Fruit fly (Drosophila melanogaster) whole organism, prepupa: ENCODE measurements around the gene kibra.

ENCODE experiments used
- CG10631 ChIP-seq: fragments of 200-800 bp; sonication (Bioruptor generic); optimal IDR thresholded peaks from 2 replicates; lab custom pipeline; 2016; ENCODE audit warnings: missing biosample characterization, missing genetic modification characterization
- CG10669 ChIP-seq: fragments of 200-800 bp; sonication (Bioruptor generic); optimal IDR thresholded peaks from 3 replicates; lab custom pipeline; 2018; ENCODE audit warnings: missing biosample characterization, mild to moderate bottlenecking, missing genetic modification characterization, moderate library complexity
- CG11294 ChIP-seq: fragments of 200-800 bp; sonication (Bioruptor generic); IDR thresholded peaks from 2 replicates; pipeline ENCODE4 v1.3.6; 2022; ENCODE audit warnings: missing biosample characterization, missing genetic modification characterization
- CG11762 ChIP-seq: fragments of 200-800 bp; sonication (Bioruptor generic); optimal IDR thresholded peaks from 3 replicates; lab custom pipeline; 2016; ENCODE audit warnings: missing biosample characterization, missing genetic modification characterization; ENCODE audit not compliant: insufficient read depth
- CG11902 ChIP-seq: fragments of 200-800 bp; sonication (Bioruptor generic); optimal IDR thresholded peaks from 3 replicates; lab custom pipeline; 2016; ENCODE audit warnings: missing biosample characterization, missing genetic modification characterization
- CG15336 ChIP-seq: fragments of 200-800 bp; sonication (Bioruptor generic); IDR thresholded peaks from 2 replicates; pipeline ENCODE4 v1.3.6; 2022; ENCODE audit warnings: missing biosample characterization, missing genetic modification characterization
- CG1621 ChIP-seq: fragments of 200-800 bp; sonication (Bioruptor generic); optimal IDR thresholded peaks from 3 replicates; lab custom pipeline; 2018; ENCODE audit warnings: missing biosample characterization, mild to moderate bottlenecking, missing genetic modification characterization
- CG16779 ChIP-seq: fragments of 200-800 bp; sonication (Bioruptor generic); optimal IDR thresholded peaks from 3 replicates; lab custom pipeline; 2017; ENCODE audit warnings: missing biosample characterization, mild to moderate bottlenecking, missing genetic modification characterization
- CG31627 ChIP-seq: fragments of 200-800 bp; sonication (Bioruptor generic); optimal IDR thresholded peaks from 3 replicates; lab custom pipeline; 2016; ENCODE audit warnings: missing biosample characterization, missing genetic modification characterization
- CG32006 ChIP-seq: fragments of 200-800 bp; sonication (Bioruptor generic); optimal IDR thresholded peaks from 3 replicates; lab custom pipeline; 2017; ENCODE audit warnings: missing biosample characterization, mild to moderate bottlenecking, missing genetic modification characterization
- CG34406 ChIP-seq: fragments of 200-800 bp; sonication (Bioruptor generic); optimal IDR thresholded peaks from 3 replicates; lab custom pipeline; 2016; ENCODE audit warnings: missing biosample characterization, missing genetic modification characterization
- CG3919 ChIP-seq: fragments of 200-800 bp; sonication (Bioruptor generic); optimal IDR thresholded peaks from 3 replicates; lab custom pipeline; 2016; ENCODE audit warnings: missing biosample characterization, missing genetic modification characterization
- CG4318 ChIP-seq: fragments of 200-800 bp; sonication (Bioruptor generic); optimal IDR thresholded peaks from 3 replicates; lab custom pipeline; 2017; ENCODE audit warnings: missing biosample characterization, mild to moderate bottlenecking, missing genetic modification characterization
- CG6163 ChIP-seq: fragments of 200-800 bp; sonication (Bioruptor generic); IDR thresholded peaks from 3 replicates; pipeline ENCODE4 v1.3.6; 2022; ENCODE audit warnings: missing biosample characterization, missing genetic modification characterization
- CG6276 ChIP-seq: fragments of 200-800 bp; sonication (Bioruptor generic); optimal IDR thresholded peaks from 2 replicates; lab custom pipeline; 2017; ENCODE audit warnings: missing biosample characterization, mild to moderate bottlenecking, missing genetic modification characterization
- CG6808 ChIP-seq: fragments of 200-800 bp; sonication (Bioruptor generic); optimal IDR thresholded peaks from 3 replicates; lab custom pipeline; 2017; ENCODE audit warnings: missing biosample characterization, missing genetic modification characterization, mild to moderate bottlenecking, moderate library complexity, missing genetic modification reagents
- CG6854 ChIP-seq: fragments of 200-800 bp; sonication (Bioruptor generic); optimal IDR thresholded peaks from 2 replicates; lab custom pipeline; 2017; ENCODE audit warnings: missing biosample characterization, mild to moderate bottlenecking, missing genetic modification characterization
- CG7368 ChIP-seq: fragments of 200-800 bp; sonication (Bioruptor generic); optimal IDR thresholded peaks from 3 replicates; lab custom pipeline; 2016; ENCODE audit warnings: missing biosample characterization, missing genetic modification characterization
- CG8119 ChIP-seq: fragments of 200-800 bp; sonication (Bioruptor generic); IDR thresholded peaks from 3 replicates; pipeline ENCODE4 v1.3.6; 2022; ENCODE audit warnings: missing biosample characterization, missing genetic modification characterization
- CG8319 ChIP-seq: fragments of 200-800 bp; sonication (Bioruptor generic); optimal IDR thresholded peaks from 3 replicates; lab custom pipeline; 2016; ENCODE audit warnings: missing biosample characterization, missing genetic modification characterization
- CG8632 ChIP-seq: fragments of 200-800 bp; sonication (Bioruptor generic); optimal IDR thresholded peaks from 3 replicates; lab custom pipeline; 2016; ENCODE audit warnings: missing biosample characterization, missing genetic modification characterization
- CG9139 ChIP-seq: fragments of 200-800 bp; sonication (Bioruptor generic); optimal IDR thresholded peaks from 3 replicates; lab custom pipeline; 2017; ENCODE audit warnings: missing biosample characterization, mild to moderate bottlenecking, missing genetic modification characterization
- Eip75B ChIP-seq: fragments of 200-800 bp; sonication (Bioruptor generic); optimal IDR thresholded peaks from 3 replicates; lab custom pipeline; 2016; ENCODE audit warnings: missing biosample characterization, missing genetic modification characterization
- Eip78C ChIP-seq: fragments of 200-800 bp; sonication (Bioruptor generic); peaks from one replicate; lab custom pipeline; 2016; ENCODE audit warnings: missing biosample characterization, missing genetic modification characterization
- Eip93F ChIP-seq: fragments of 200-800 bp; sonication (Bioruptor generic); optimal IDR thresholded peaks from 2 replicates; lab custom pipeline; 2016; ENCODE audit warnings: missing biosample characterization, mild to moderate bottlenecking, missing genetic modification characterization
- Ets21C ChIP-seq: fragments of 200-800 bp; sonication (Bioruptor generic); optimal IDR thresholded peaks from 3 replicates; lab custom pipeline; 2016; ENCODE audit warnings: missing biosample characterization, missing genetic modification characterization
- Ets96B ChIP-seq: fragments of 200-800 bp; optimal IDR thresholded peaks from 2 replicates; lab custom pipeline; 2019; ENCODE audit warnings: missing biosample characterization, mild to moderate bottlenecking, missing genetic modification characterization, moderate library complexity
- Hr4 ChIP-seq: fragments of 200-800 bp; sonication (Bioruptor generic); optimal IDR thresholded peaks from 3 replicates; lab custom pipeline; 2016; ENCODE audit warnings: missing biosample characterization, missing genetic modification characterization
- Lpt ChIP-seq: fragments of 200-800 bp; sonication (Bioruptor generic); optimal IDR thresholded peaks from 3 replicates; lab custom pipeline; 2016; ENCODE audit warnings: missing biosample characterization, missing genetic modification characterization
- Met ChIP-seq: fragments of 200-800 bp; sonication (Bioruptor generic); optimal IDR thresholded peaks from 3 replicates; lab custom pipeline; 2016; ENCODE audit warnings: missing biosample characterization, missing genetic modification characterization
- OdsH ChIP-seq: fragments of 200-800 bp; sonication (Bioruptor generic); optimal IDR thresholded peaks from 3 replicates; lab custom pipeline; 2016; ENCODE audit warnings: missing biosample characterization, missing genetic modification characterization
- Smox ChIP-seq: fragments of 200-800 bp; sonication (Bioruptor generic); optimal IDR thresholded peaks from 3 replicates; lab custom pipeline; 2016; ENCODE audit warnings: missing biosample characterization, missing genetic modification characterization
- Sox102F ChIP-seq: fragments of 200-800 bp; sonication (Bioruptor generic); optimal IDR thresholded peaks from 2 replicates; lab custom pipeline; 2016; ENCODE audit warnings: missing biosample characterization, mild to moderate bottlenecking, missing genetic modification characterization
- Sox14 ChIP-seq: fragments of 200-800 bp; sonication (Bioruptor generic); optimal IDR thresholded peaks from 3 replicates; lab custom pipeline; 2016; ENCODE audit warnings: missing biosample characterization, missing genetic modification characterization
- achi ChIP-seq: fragments of 200-800 bp; sonication (Bioruptor generic); optimal IDR thresholded peaks from 3 replicates; lab custom pipeline; 2016; ENCODE audit warnings: missing biosample characterization, missing genetic modification characterization
- acj6 ChIP-seq: fragments of 200-800 bp; sonication (Bioruptor generic); optimal IDR thresholded peaks from 3 replicates; lab custom pipeline; 2016; ENCODE audit warnings: missing biosample characterization, missing genetic modification characterization
- cyc ChIP-seq: fragments of 200-800 bp; sonication (Bioruptor generic); optimal IDR thresholded peaks from 3 replicates; lab custom pipeline; 2016; ENCODE audit warnings: missing biosample characterization, missing genetic modification characterization
- dac ChIP-seq: fragments of 200-800 bp; sonication (Bioruptor generic); optimal IDR thresholded peaks from 2 replicates; lab custom pipeline; 2017; ENCODE audit warnings: missing biosample characterization, mild to moderate bottlenecking, missing genetic modification characterization
- dsx ChIP-seq: fragments of 200-800 bp; optimal IDR thresholded peaks from 3 replicates; lab custom pipeline; 2019; ENCODE audit warnings: missing biosample characterization, mild to moderate bottlenecking, missing genetic modification characterization, moderate library complexity; ENCODE audit not compliant: poor library complexity, severe bottlenecking
- eg ChIP-seq: fragments of 200-800 bp; sonication (Bioruptor generic); IDR thresholded peaks from 3 replicates; pipeline ENCODE4 v1.3.6; 2022; ENCODE audit warnings: missing biosample characterization, missing genetic modification characterization
- fd59A ChIP-seq: fragments of 200-800 bp; sonication (Bioruptor generic); optimal IDR thresholded peaks from 2 replicates; lab custom pipeline; 2017; ENCODE audit warnings: missing biosample characterization, mild to moderate bottlenecking, missing genetic modification characterization, missing genetic modification reagents
- fd85E ChIP-seq: fragments of 200-800 bp; sonication (Bioruptor generic); optimal IDR thresholded peaks from 3 replicates; lab custom pipeline; 2016; ENCODE audit warnings: missing biosample characterization, missing genetic modification characterization
- fkh ChIP-seq: fragments of 200-800 bp; sonication (Bioruptor generic); optimal IDR thresholded peaks from 3 replicates; lab custom pipeline; 2017; ENCODE audit warnings: missing biosample characterization, mild to moderate bottlenecking, missing genetic modification characterization, moderate library complexity
- net ChIP-seq: fragments of 200-800 bp; sonication (Bioruptor generic); optimal IDR thresholded peaks from 3 replicates; lab custom pipeline; 2016; ENCODE audit warnings: missing biosample characterization, missing genetic modification characterization
- pdm3 ChIP-seq: fragments of 200-800 bp; sonication (Bioruptor generic); optimal IDR thresholded peaks from 3 replicates; lab custom pipeline; 2016; ENCODE audit warnings: missing biosample characterization, missing genetic modification characterization
- salr ChIP-seq, 2 experiments: fragments of 200-800 bp; sonication (Bioruptor generic); optimal IDR thresholded peaks; 3 replicates each; lab custom pipeline; 2016 to 2018; ENCODE audit warnings: missing biosample characterization in 2 of 2, missing genetic modification characterization in 2 of 2, mild to moderate bottlenecking in 1 of 2
- spab ChIP-seq: fragments of 200-800 bp; sonication (Bioruptor generic); optimal IDR thresholded peaks from 2 replicates; lab custom pipeline; 2017; ENCODE audit warnings: missing biosample characterization, mild to moderate bottlenecking, missing genetic modification characterization, missing genetic modification reagents
- ss ChIP-seq, 2 experiments: fragments of 200-800 bp; sonication (Bioruptor generic); optimal IDR thresholded peaks; 2 replicates in 1 of 2; 3 replicates in 1 of 2; lab custom pipeline; 2017 to 2018; ENCODE audit warnings: mild to moderate bottlenecking in 2 of 2, missing biosample characterization in 2 of 2, missing genetic modification characterization in 2 of 2, moderate library complexity in 1 of 2
- svp ChIP-seq: fragments of 200-800 bp; sonication (Bioruptor generic); peaks from one replicate; lab custom pipeline; 2016; ENCODE audit warnings: missing biosample characterization, missing genetic modification characterization
- topi ChIP-seq: fragments of 200-800 bp; sonication (Bioruptor generic); optimal IDR thresholded peaks from 3 replicates; lab custom pipeline; 2016; ENCODE audit warnings: missing biosample characterization, missing genetic modification characterization
- vri ChIP-seq: fragments of 200-800 bp; sonication (Bioruptor generic); optimal IDR thresholded peaks from 3 replicates; lab custom pipeline; 2016; ENCODE audit warnings: missing biosample characterization, mild to moderate bottlenecking, missing genetic modification characterization

kibra gene

DNA sequence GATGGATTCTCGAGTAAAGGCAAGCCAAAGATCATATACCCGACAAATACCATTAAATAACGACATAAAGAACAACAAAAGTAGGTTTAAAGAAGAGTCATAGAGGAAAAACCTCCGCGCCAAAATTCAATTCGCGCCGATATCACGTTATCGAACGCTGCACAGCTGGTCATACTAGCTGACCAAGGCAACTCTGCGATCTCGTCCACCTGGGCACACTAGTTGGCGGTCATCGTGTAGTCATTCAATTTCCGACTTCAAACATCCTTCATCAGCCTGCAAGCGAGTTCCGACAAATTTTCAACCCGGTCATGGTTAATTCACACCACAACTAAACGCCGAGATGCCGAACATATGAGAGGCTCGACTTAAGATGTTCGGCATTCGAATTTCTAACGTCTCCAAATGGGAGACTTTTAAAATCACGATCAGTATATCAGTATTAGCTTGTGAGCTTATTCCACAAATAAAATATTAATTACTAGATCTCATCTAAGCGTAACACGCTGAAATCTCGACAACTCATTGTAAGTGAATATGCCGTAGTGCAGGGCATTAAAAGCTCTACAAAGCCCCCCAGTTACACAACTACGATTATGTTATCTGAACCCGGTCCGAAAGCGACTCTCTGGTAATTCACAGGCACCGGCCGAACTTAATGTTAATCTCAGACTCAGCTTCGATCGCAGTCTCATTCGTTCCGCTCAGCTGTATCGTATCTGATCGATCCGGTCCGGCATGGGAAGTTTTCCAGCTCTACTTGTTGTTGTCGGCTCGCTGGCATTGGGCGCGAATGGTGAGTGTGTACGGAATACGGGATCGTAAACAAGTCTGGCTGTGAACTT is 67.1 kb downstream of the kibra start, which contains the start of gene CG3505:
CG3505 (plus strand) TSS at position 688 of the 845 bp plus-strand sequence.
- TF ChIP-seq CG6854 (no peak), acj6 (GFP tag; lab: Kevin White, UChicago) (no peak), Sox102F (no peak), achi (peak; percentile 12), CG16779 (tag; lab: Kevin White, UChicago) (peak; percentile 21), eg (GFP tag; lab: Robert Waterston, UW) (peak; percentile 84), fd85E (GFP tag; lab: Kevin White, UChicago) (no peak), CG10631 (GFP tag; lab: Kevin White, UChicago) (no peak), OdsH (no peak), Sox14 (GFP tag; lab: Kevin White, UChicago) (peak; percentile 21), CG6276 (GFP tag; lab: Kevin White, UChicago) (no peak), CG8319 (GFP tag; lab: Kevin White, UChicago) (no peak), CG9139 (GFP tag; lab: Kevin White, UChicago) (no peak), Ets96B (tag; lab: Kevin White, UChicago) (peak; percentile 30), CG7368 (GFP tag; lab: Kevin White, UChicago) (peak; percentile 50), cyc (GFP tag; lab: Kevin White, UChicago) (no peak), svp (no peak), CG6808 (peak; percentile 24), Ets21C (GFP tag; lab: Kevin White, UChicago) (no peak), net (no peak), CG32006 (GFP tag; lab: Kevin White, UChicago) (no peak), dac (GFP tag; lab: Kevin White, UChicago) (no peak), fkh (GFP tag; lab: Kevin White, UChicago) (no peak), pdm3 (no peak), Hr4 (GFP tag; lab: Kevin White, UChicago) (no peak), spab (GFP tag; lab: Kevin White, UChicago) (no peak), CG8632 (GFP tag; lab: Kevin White, UChicago) (peak; percentile 28), CG15336 (GFP tag; lab: Robert Waterston, UW) (peak; percentile 79), Eip78C (GFP tag; lab: Kevin White, UChicago) (peak; percentile 83), CG8119 (peak; percentile 67), CG31627 (GFP tag; lab: Kevin White, UChicago) (no peak), CG11294 (GFP tag; lab: Robert Waterston, UW) (peak; percentile 41; the same call in 1 of the 2 replicates), CG11902 (GFP tag; lab: Kevin White, UChicago) (no peak), CG1621 (tag; lab: Kevin White, UChicago) (peak; percentile 53), dsx (GFP tag; lab: Kevin White, UChicago) (peak; percentile 27), topi (GFP tag; lab: Kevin White, UChicago) (peak; percentile 20), CG6163 (peak; percentile 63), ss (GFP tag; optimal IDR thresholded peaks at IDR 0.05; lab: Kevin White, UChicago) (peak in 1 of 2 experiments; percentile 61), Smox (GFP tag; lab: Kevin White, UChicago) (no peak), CG34406 (GFP tag; lab: Kevin White, UChicago) (peak; percentile 20), Met (GFP tag; lab: Kevin White, UChicago) (no peak), CG11762 (GFP tag; lab: Kevin White, UChicago) (peak; percentile 6), CG3919 (peak; percentile 24), salr (GFP tag; optimal IDR thresholded peaks at IDR 0.05; lab: Kevin White, UChicago) (no peak), CG4318 (GFP tag; lab: Kevin White, UChicago) (no peak), fd59A (GFP tag; lab: Kevin White, UChicago) (peak; percentile 6), vri (GFP tag; lab: Kevin White, UChicago) (no peak), Lpt (peak; percentile 4), CG10669 (GFP tag; lab: Kevin White, UChicago) (peak; percentile 53), Eip75B (GFP tag; lab: Kevin White, UChicago) (peak; percentile 56), Eip93F (GFP tag; lab: Kevin White, UChicago) (no peak)
